Fruit fly (Drosophila melanogaster) whole organism, embryonic: Measurements from ENCODE around the gene CG14795.

Source experiments
- Ada2b ChIP-seq: fragments of 200-800 bp; sonication (Bioruptor generic); IDR thresholded peaks from 2 replicates; pipeline ENCODE4 v1.3.6; 2022; ENCODE audit warnings: missing biosample characterization, missing genetic modification characterization
- B-H2 ChIP-seq: fragments of 200-800 bp; sonication (Bioruptor generic); optimal IDR thresholded peaks from 2 replicates; lab custom pipeline; 2018; ENCODE audit warnings: missing biosample characterization, mild to moderate bottlenecking, missing genetic modification characterization
- CG10321 ChIP-seq: fragments of 200-800 bp; sonication (Bioruptor generic); IDR thresholded peaks from 2 replicates; pipeline ENCODE4 v1.3.6; 2022; ENCODE audit warnings: missing biosample characterization, missing genetic modification characterization
- CG11093 ChIP-seq: fragments of 200-800 bp; sonication (Bioruptor generic); IDR thresholded peaks from 3 replicates; pipeline ENCODE4 v1.3.6; 2022; ENCODE audit warnings: missing biosample characterization, missing genetic modification characterization
- CG12071 ChIP-seq: fragments of 200-800 bp; sonication (Bioruptor generic); optimal IDR thresholded peaks from 3 replicates; lab custom pipeline; 2018; ENCODE audit warnings: missing biosample characterization, mild to moderate bottlenecking, missing genetic modification characterization
- CG13123 ChIP-seq: fragments of 200-800 bp; sonication (Bioruptor generic); optimal IDR thresholded peaks from 2 replicates; lab custom pipeline; 2016; ENCODE audit warnings: missing biosample characterization, missing genetic modification characterization
- CG13296 ChIP-seq: fragments of 200-800 bp; sonication (Bioruptor generic); optimal IDR thresholded peaks from 3 replicates; lab custom pipeline; 2018; ENCODE audit warnings: missing biosample characterization, mild to moderate bottlenecking, missing genetic modification characterization
- CG13775 ChIP-seq: fragments of 200-800 bp; sonication (Bioruptor generic); optimal IDR thresholded peaks from 3 replicates; lab custom pipeline; 2017; ENCODE audit warnings: missing biosample characterization, mild to moderate bottlenecking, missing genetic modification characterization
- CG1603 ChIP-seq: fragments of 200-800 bp; sonication (Bioruptor generic); optimal IDR thresholded peaks from 2 replicates; lab custom pipeline; 2019; ENCODE audit warnings: missing biosample characterization, mild to moderate bottlenecking, missing genetic modification characterization, moderate library complexity
- CG16863 ChIP-seq: fragments of 200-800 bp; sonication (Bioruptor generic); optimal IDR thresholded peaks from 3 replicates; lab custom pipeline; 2016; ENCODE audit warnings: missing biosample characterization, missing genetic modification characterization
- CG17359 ChIP-seq: fragments of 200-800 bp; sonication (Bioruptor generic); optimal IDR thresholded peaks from 3 replicates; lab custom pipeline; 2018; ENCODE audit warnings: missing biosample characterization, mild to moderate bottlenecking, missing genetic modification characterization, moderate library complexity
- CG17802 ChIP-seq: fragments of 200-800 bp; sonication (Bioruptor generic); optimal IDR thresholded peaks from 2 replicates; lab custom pipeline; 2018; ENCODE audit warnings: missing biosample characterization, mild to moderate bottlenecking, missing genetic modification characterization, moderate library complexity
- CG17912 ChIP-seq: fragments of 200-800 bp; sonication (Bioruptor generic); optimal IDR thresholded peaks from 2 replicates; lab custom pipeline; 2018; ENCODE audit warnings: missing biosample characterization, mild to moderate bottlenecking, missing genetic modification characterization
- CG2129 ChIP-seq: fragments of 200-800 bp; sonication (Bioruptor generic); IDR thresholded peaks from 2 replicates; pipeline ENCODE4 v1.3.6; 2022; ENCODE audit warnings: missing biosample characterization, missing genetic modification characterization; ENCODE audit not compliant: partially characterized antibody
- CG2202 ChIP-seq: fragments of 200-800 bp; sonication (Bioruptor generic); optimal IDR thresholded peaks from 2 replicates; lab custom pipeline; 2018; ENCODE audit warnings: missing biosample characterization, mild to moderate bottlenecking, missing genetic modification characterization
- CG30403 ChIP-seq: fragments of 200-800 bp; sonication (Bioruptor generic); optimal IDR thresholded peaks from 3 replicates; lab custom pipeline; 2016; ENCODE audit warnings: missing biosample characterization, missing genetic modification characterization
- CG32532 ChIP-seq: fragments of 200-800 bp; sonication (Bioruptor generic); IDR thresholded peaks from 2 replicates; pipeline ENCODE4 v1.3.6; 2022; ENCODE audit warnings: missing biosample characterization, missing genetic modification characterization
- CG32767 ChIP-seq: fragments of 200-800 bp; sonication (Bioruptor generic); IDR thresholded peaks from 2 replicates; pipeline ENCODE4 v1.3.6; 2022; ENCODE audit warnings: missing biosample characterization, missing genetic modification characterization
- CG32772 ChIP-seq: fragments of 200-800 bp; sonication (Bioruptor generic); IDR thresholded peaks from 2 replicates; pipeline ENCODE4 v1.3.6; 2022; ENCODE audit warnings: missing biosample characterization, missing genetic modification characterization
- CG34376 ChIP-seq: fragments of 200-800 bp; sonication (Bioruptor generic); optimal IDR thresholded peaks from 2 replicates; lab custom pipeline; 2018; ENCODE audit warnings: missing biosample characterization, mild to moderate bottlenecking, missing genetic modification characterization
- CG3847 ChIP-seq: fragments of 200-800 bp; sonication (Bioruptor generic); IDR thresholded peaks from 2 replicates; pipeline ENCODE4 v1.3.6; 2022; ENCODE audit warnings: missing biosample characterization, missing genetic modification characterization
- CG6854 ChIP-seq: fragments of 200-800 bp; sonication (Bioruptor generic); optimal IDR thresholded peaks from 3 replicates; lab custom pipeline; 2017; ENCODE audit warnings: missing biosample characterization, mild to moderate bottlenecking, missing genetic modification characterization
- Chrac-16 ChIP-seq: fragments of 200-800 bp; sonication (Bioruptor generic); optimal IDR thresholded peaks from 3 replicates; lab custom pipeline; 2016; ENCODE audit warnings: missing biosample characterization, missing genetic modification characterization
- Dad ChIP-seq: fragments of 200-800 bp; sonication (Bioruptor generic); optimal IDR thresholded peaks from 3 replicates; lab custom pipeline; 2016; ENCODE audit warnings: missing biosample characterization, missing genetic modification characterization
- Dp ChIP-seq: fragments of 200-800 bp; sonication (Bioruptor generic); optimal IDR thresholded peaks from 2 replicates; lab custom pipeline; 2018; ENCODE audit warnings: missing biosample characterization, mild to moderate bottlenecking, missing genetic modification characterization, moderate library complexity
- Fer2 ChIP-seq: fragments of 200-800 bp; sonication (Bioruptor generic); optimal IDR thresholded peaks from 2 replicates; lab custom pipeline; 2018; ENCODE audit warnings: missing biosample characterization, mild to moderate bottlenecking, missing genetic modification characterization, moderate library complexity
- Gug ChIP-seq: fragments of 200-800 bp; sonication (Bioruptor generic); IDR thresholded peaks from 4 replicates; pipeline ENCODE4 v1.3.6; 2022; ENCODE audit warnings: missing biosample characterization, missing genetic modification characterization
- MESR4 ChIP-seq: fragments of 200-800 bp; sonication (Bioruptor generic); optimal IDR thresholded peaks from 2 replicates; lab custom pipeline; 2018; ENCODE audit warnings: missing biosample characterization, mild to moderate bottlenecking, missing genetic modification characterization, moderate library complexity
- Mad ChIP-seq: fragments of 200-800 bp; sonication (Bioruptor generic); optimal IDR thresholded peaks from 2 replicates; lab custom pipeline; 2016; ENCODE audit warnings: missing biosample characterization, missing genetic modification characterization
- Max ChIP-seq: fragments of 200-800 bp; sonication (Bioruptor generic); optimal IDR thresholded peaks from 2 replicates; lab custom pipeline; 2016; ENCODE audit warnings: missing biosample characterization, mild to moderate bottlenecking, missing genetic modification characterization
- NC2β ChIP-seq: fragments of 200-800 bp; sonication (Bioruptor generic); optimal IDR thresholded peaks from 2 replicates; lab custom pipeline; 2016; ENCODE audit warnings: missing biosample characterization, missing genetic modification characterization
- Neu2 ChIP-seq: fragments of 200-800 bp; sonication (Bioruptor generic); optimal IDR thresholded peaks from 3 replicates; lab custom pipeline; 2016; ENCODE audit warnings: missing biosample characterization, missing genetic modification characterization, borderline replicate concordance
- Xbp1 ChIP-seq: fragments of 200-800 bp; sonication (Bioruptor generic); optimal IDR thresholded peaks from 3 replicates; lab custom pipeline; 2016; ENCODE audit warnings: missing biosample characterization, mild to moderate bottlenecking, missing genetic modification characterization
- cas ChIP-seq: fragments of 200-800 bp; sonication (Bioruptor generic); IDR thresholded peaks from 2 replicates; pipeline ENCODE4 v1.3.6; 2022; ENCODE audit warnings: missing biosample characterization, missing genetic modification characterization
- cato ChIP-seq: fragments of 200-800 bp; sonication (Bioruptor generic); optimal IDR thresholded peaks from 2 replicates; lab custom pipeline; 2016; ENCODE audit warnings: missing biosample characterization, missing genetic modification characterization, borderline replicate concordance
- dimm ChIP-seq: fragments of 200-800 bp; sonication (Bioruptor generic); IDR thresholded peaks from 2 replicates; pipeline ENCODE4 v1.3.6; 2022; ENCODE audit warnings: missing biosample characterization, missing genetic modification characterization
- en ChIP-seq: fragments of 200-800 bp; sonication (Bioruptor generic); optimal IDR thresholded peaks from 2 replicates; lab custom pipeline; 2016; ENCODE audit warnings: missing biosample characterization, missing genetic modification characterization
- gem ChIP-seq: fragments of 200-800 bp; sonication (Bioruptor generic); optimal IDR thresholded peaks from 2 replicates; lab custom pipeline; 2019; ENCODE audit warnings: missing biosample characterization, mild to moderate bottlenecking, missing genetic modification characterization, moderate library complexity
- gfzf ChIP-seq: fragments of 200-800 bp; sonication (Bioruptor generic); optimal IDR thresholded peaks from 2 replicates; lab custom pipeline; 2016; ENCODE audit warnings: missing biosample characterization, mild to moderate bottlenecking, missing genetic modification characterization, moderate library complexity
- ham ChIP-seq: fragments of 200-800 bp; sonication (Bioruptor generic); IDR thresholded peaks from 2 replicates; pipeline ENCODE4 v1.3.6; 2022; ENCODE audit warnings: missing biosample characterization, missing genetic modification characterization
- kah ChIP-seq: fragments of 200-800 bp; sonication (Bioruptor generic); optimal IDR thresholded peaks from 2 replicates; lab custom pipeline; 2018; ENCODE audit warnings: missing biosample characterization, mild to moderate bottlenecking, missing genetic modification characterization
- lilli ChIP-seq: fragments of 200-800 bp; sonication (Bioruptor generic); optimal IDR thresholded peaks from 3 replicates; lab custom pipeline; 2016; ENCODE audit warnings: missing biosample characterization, missing genetic modification characterization
- pnt ChIP-seq: fragments of 200-800 bp; sonication (Bioruptor generic); optimal IDR thresholded peaks from 3 replicates; lab custom pipeline; 2016; ENCODE audit warnings: missing biosample characterization, missing genetic modification characterization
- pzg ChIP-seq: fragments of 200-800 bp; sonication (Bioruptor generic); optimal IDR thresholded peaks from 3 replicates; lab custom pipeline; 2018; ENCODE audit warnings: missing biosample characterization, mild to moderate bottlenecking, missing genetic modification characterization, moderate library complexity
- row ChIP-seq: fragments of 200-800 bp; sonication (Bioruptor generic); IDR thresholded peaks from 3 replicates; pipeline ENCODE4 v1.3.6; 2022; ENCODE audit warnings: missing biosample characterization, missing genetic modification characterization
- run ChIP-seq: fragments of 200-800 bp; sonication (Bioruptor generic); optimal IDR thresholded peaks from 3 replicates; lab custom pipeline; 2018; ENCODE audit warnings: missing biosample characterization, mild to moderate bottlenecking, missing genetic modification characterization
- slou ChIP-seq: fragments of 200-800 bp; sonication (Bioruptor generic); optimal IDR thresholded peaks from 3 replicates; lab custom pipeline; 2016; ENCODE audit warnings: missing biosample characterization, missing genetic modification characterization
- twi ChIP-seq: fragments of 200-800 bp; optimal IDR thresholded peaks from 2 replicates; lab custom pipeline; 2019; ENCODE audit warnings: missing biosample characterization, mild to moderate bottlenecking, missing genetic modification characterization, moderate library complexity
- unpg ChIP-seq: fragments of 200-800 bp; sonication (Bioruptor generic); optimal IDR thresholded peaks from 3 replicates; lab custom pipeline; 2018; ENCODE audit warnings: missing biosample characterization, mild to moderate bottlenecking, missing genetic modification characterization, moderate library complexity
- wor ChIP-seq: fragments of 200-800 bp; sonication (Bioruptor generic); IDR thresholded peaks from 2 replicates; pipeline ENCODE4 v1.3.6; 2022; ENCODE audit warnings: missing biosample characterization, missing genetic modification characterization

The CG14795 gene

DNA sequence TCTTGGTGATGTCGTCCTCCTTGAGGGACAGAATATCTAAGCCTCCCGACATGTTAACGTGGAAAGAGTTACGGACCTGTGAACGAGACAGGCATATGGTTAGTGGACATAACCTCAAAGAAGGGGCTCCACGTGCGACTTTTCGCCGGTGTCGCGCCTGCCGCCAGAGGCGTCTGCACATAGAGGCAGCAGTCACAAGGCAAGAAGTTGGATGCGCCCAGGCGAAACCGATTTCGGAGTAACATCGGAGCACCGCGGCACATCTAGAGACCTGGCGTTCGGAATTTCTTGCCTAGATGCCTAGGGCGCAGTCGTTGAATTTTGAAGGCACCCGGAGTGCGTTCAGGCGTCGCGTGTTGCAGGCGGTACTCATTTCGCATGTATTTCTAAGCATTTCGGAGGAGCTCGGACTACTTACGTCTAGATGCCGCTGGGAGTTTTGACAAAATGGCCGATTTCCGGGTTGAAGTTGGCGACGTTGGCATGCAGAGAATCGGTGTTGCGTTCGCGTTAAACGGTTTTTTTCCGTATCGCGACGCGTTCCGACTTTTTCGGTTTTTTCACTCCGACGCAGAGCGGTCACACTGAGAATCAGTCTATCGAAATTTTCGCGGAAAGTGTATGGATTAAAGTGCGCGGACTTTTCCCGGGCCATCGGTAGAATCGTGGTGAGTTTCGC is 29.6 kb downstream of the CG14795 start, which contains the start of the genes sta and inc (continued):
- TF ChIP-seq CG17912 (GFP tag; lab: Kevin White, UChicago) (peak; percentile 84), CG13775 (GFP tag; lab: Kevin White, UChicago) (peak; percentile 47), MESR4 (GFP tag; lab: Kevin White, UChicago) (peak; percentile 96), CG13123 (no peak), Gug (GFP tag; lab: Robert Waterston, UW) (peak; percentile 22; the same call in 1 of the 4 replicates), slou (GFP tag; lab: Kevin White, UChicago) (peak; percentile 17), CG2129 (no peak), CG17802 (tag; lab: Kevin White, UChicago) (peak; percentile 20), pnt (no peak), CG32532 (GFP tag; lab: Robert Waterston, UW) (peak; percentile 66), lilli (GFP tag; lab: Kevin White, UChicago) (peak; percentile 65), unpg (peak; percentile 67), Max (GFP tag; lab: Kevin White, UChicago) (peak; percentile 61), NC2β (peak; percentile 91), gem (tag; lab: Kevin White, UChicago) (no peak), CG3847 (GFP tag; lab: Robert Waterston, UW) (peak; percentile 68), cas (GFP tag; lab: Robert Waterston, UW) (no peak), en (no peak), Xbp1 (GFP tag; lab: Kevin White, UChicago) (peak; percentile 38), CG6854 (GFP tag; lab: Kevin White, UChicago) (peak; percentile 75), dimm (GFP tag; lab: Robert Waterston, UW) (no peak), CG34376 (GFP tag; lab: Kevin White, UChicago) (peak; percentile 92), CG32772 (GFP tag; lab: Robert Waterston, UW) (no peak), CG12071 (GFP tag; lab: Kevin White, UChicago) (peak; percentile 77), Fer2 (peak; percentile 52), Dp (GFP tag; lab: Kevin White, UChicago) (peak; percentile 90), CG10321 (GFP tag; lab: Robert Waterston, UW) (peak; percentile 40; the same call in 1 of the 2 replicates), CG11093 (GFP tag; lab: Robert Waterston, UW) (no peak), ham (GFP tag; lab: Robert Waterston, UW) (no peak), CG13296 (peak; percentile 79), CG30403 (GFP tag; lab: Kevin White, UChicago) (peak; percentile 44), row (GFP tag; lab: Robert Waterston, UW) (peak; percentile 33; the same call in 1 of the 3 replicates), Ada2b (GFP tag; lab: Robert Waterston, UW) (peak; percentile 10; the same call in 1 of the 2 replicates), CG32767 (GFP tag; lab: Robert Waterston, UW) (0 out of 2 replicates have a peak, but pooled peaks have one; percentile 40), gfzf (GFP tag; lab: Kevin White, UChicago) (peak; percentile 98), Neu2 (GFP tag; lab: Kevin White, UChicago) (no peak), cato (GFP tag; lab: Kevin White, UChicago) (no peak), Dad (GFP tag; lab: Kevin White, UChicago) (peak; percentile 58), CG16863 (GFP tag; lab: Kevin White, UChicago) (no peak), CG17359 (peak; percentile 67), Mad (GFP tag; lab: Kevin White, UChicago) (peak; percentile 57), CG1603 (peak; percentile 92), kah (GFP tag; lab: Kevin White, UChicago) (peak; percentile 46), pzg (GFP tag; lab: Kevin White, UChicago) (peak; percentile 98), Chrac-16 (peak; percentile 15), twi (tag; lab: Kevin White, UChicago) (peak; percentile 17), run (tag; lab: Kevin White, UChicago) (peak; percentile 11), wor (no peak), B-H2 (peak; percentile 81), CG2202 (peak; percentile 66)
